Worm (Caenorhabditis elegans) whole organism, young adult: ENCODE results near the gene wago-4.

Source experiments
- C06A6.2 ChIP-seq: fragments of 200-800 bp; sonication (Bioruptor generic); conservative IDR thresholded peaks from 2 replicates; pipeline ENCODE4 v1.3.6; 2022; ENCODE audit warnings: missing genetic modification characterization, missing compliant biosample characterization
- F57A8.1 ChIP-seq: fragments of 200-800 bp; sonication (Bioruptor generic); optimal IDR thresholded peaks from 2 replicates; lab custom pipeline; 2018; ENCODE audit warnings: mild to moderate bottlenecking, missing genetic modification characterization, moderate library complexity, missing compliant biosample characterization
- egrh-3 ChIP-seq: fragments of 200-800 bp; sonication (Bioruptor generic); IDR thresholded peaks from 2 replicates; pipeline ENCODE4 v1.3.6; 2022; ENCODE audit warnings: missing genetic modification reagents, missing genetic modification characterization, missing compliant biosample characterization
- lsy-27 ChIP-seq: sonication (generic microtip); optimal IDR thresholded peaks from 2 replicates; lab custom pipeline; 2017; ENCODE audit warnings: missing genetic modification characterization, mild to moderate bottlenecking, missing compliant biosample characterization, antibody characterized with exemption, missing genotype, borderline replicate concordance; ENCODE audit not compliant: insufficient read depth

DNA sequence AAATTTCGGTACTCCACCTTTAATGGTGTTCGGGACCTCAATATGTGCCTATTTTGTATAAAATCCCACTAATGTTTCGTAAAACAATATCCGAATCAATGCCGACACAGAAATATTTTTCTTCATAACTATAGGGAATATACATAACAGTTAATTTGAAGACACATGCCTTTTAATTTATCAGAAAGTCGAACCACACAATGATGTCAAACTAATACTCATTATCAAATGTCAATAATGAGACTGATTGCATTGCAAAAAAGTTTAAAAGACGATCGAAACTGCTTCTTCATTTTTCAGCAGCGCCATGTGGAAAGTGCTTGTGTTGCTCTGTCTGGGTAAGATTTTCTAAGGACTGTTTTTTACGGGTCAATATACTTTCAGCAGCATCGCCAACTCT lies 18.3 kb upstream of the wago-4 start, which contains the start of gene clec-65:
- TF ChIP-seq C06A6.2 (GFP tag; lab: Robert Waterston, UW), result no peak
- no peak for TF ChIP-seq egrh-3
- no peak for TF ChIP-seq F57A8.1 (GFP tag; lab: Kevin White, UChicago)
- no peak for TF ChIP-seq lsy-27 (tag; lab: Kevin White, UChicago)
